Fruit fly (Drosophila melanogaster): ENCODE data around the gene Arl1.
A peak's percentile ranks its signal among the peaks of the same experiment; 100 is the strongest.

The Arl1 gene

dm6 chr3L:16026065-16026789, 43.3 kb downstream of the Arl1 start (continued):
- TF ChIP-seq Med (GFP tag) = peak; percentile 96
- peak in 1 of 2 experiments; percentile 58 for TF ChIP-seq dpn (GFP tag; optimal IDR thresholded peaks at IDR 0.05)
- no peak for TF ChIP-seq Oli (tag; optimal IDR thresholded peaks at IDR 0.05)
- 0 out of 2 replicates have a peak, but pooled peaks have one; percentile 22 for TF ChIP-seq CG16779 (GFP tag; IDR thresholded peaks at IDR 0.05)
- TF ChIP-seq vvl (GFP tag; IDR thresholded peaks at IDR 0.05) = peak; percentile 74
- TF ChIP-seq grau (tag; optimal IDR thresholded peaks at IDR 0.05) = peak; percentile 89
- peak; percentile 45 for TF ChIP-seq dm (GFP tag; optimal IDR thresholded peaks at IDR 0.05)
- peak; percentile 94 for TF ChIP-seq sens (GFP tag)
- peak; percentile 85 for TF ChIP-seq Xrp1 (GFP tag; IDR thresholded peaks at IDR 0.05)
- 0 out of 2 replicates have a peak, but pooled peaks have one; percentile 17 for TF ChIP-seq Rx (GFP tag; IDR thresholded peaks at IDR 0.05)
- TF ChIP-seq tio (GFP tag; optimal IDR thresholded peaks at IDR 0.05) = no peak
- peak; percentile 75 for TF ChIP-seq nau (GFP tag; optimal IDR thresholded peaks at IDR 0.05)
- peak; percentile 58 for TF ChIP-seq Kr (GFP tag; optimal IDR thresholded peaks at IDR 0.05)
- TF ChIP-seq unpg (GFP tag; optimal IDR thresholded peaks at IDR 0.05) = peak; percentile 45
- peak; percentile 43 for TF ChIP-seq Nf-YB (GFP tag; optimal IDR thresholded peaks at IDR 0.05)
- TF ChIP-seq CG4424 (GFP tag; optimal IDR thresholded peaks at IDR 0.05) = peak; percentile 42
- peak; percentile 80 for TF ChIP-seq sob (GFP tag; IDR thresholded peaks at IDR 0.05)
- TF ChIP-seq BEAF-32 (GFP tag; optimal IDR thresholded peaks at IDR 0.05) = no peak
- TF ChIP-seq CG3726 (GFP tag; IDR thresholded peaks at IDR 0.05) = no peak
- peak; percentile 65 for TF ChIP-seq CG17359 (tag; optimal IDR thresholded peaks at IDR 0.05)
- TF ChIP-seq CG4820 (GFP tag; optimal IDR thresholded peaks at IDR 0.05) = peak; percentile 38
- no peak for TF ChIP-seq unc-4 (GFP tag; IDR thresholded peaks at IDR 0.05; ENCODE audit: partially characterized antibody)
- no peak for TF ChIP-seq pan (optimal IDR thresholded peaks at IDR 0.05)
- peak in 1 of 2 experiments; percentile 78 for TF ChIP-seq pan (GFP tag; optimal IDR thresholded peaks at IDR 0.05 in 1 of 2, IDR thresholded peaks at IDR 0.05 in 1 of 2)
- TF ChIP-seq usp (GFP tag; optimal IDR thresholded peaks at IDR 0.05) = no peak
- no peak for TF ChIP-seq hth (optimal IDR thresholded peaks at IDR 0.05)
- peak; percentile 8 for TF ChIP-seq trem (tag; optimal IDR thresholded peaks at IDR 0.05)
- peak; percentile 54 for TF ChIP-seq schlank (tag; optimal IDR thresholded peaks at IDR 0.05)
- no peak for TF ChIP-seq Doc2 (GFP tag; IDR thresholded peaks at IDR 0.05)
- TF ChIP-seq NK7.1 (GFP tag; optimal IDR thresholded peaks at IDR 0.05) = peak; percentile 70
- peak; percentile 29; the same call in 1 of the 3 replicates for TF ChIP-seq B-H1 (GFP tag; IDR thresholded peaks at IDR 0.05)
- TF ChIP-seq gro (GFP tag; optimal IDR thresholded peaks at IDR 0.05) = peak; percentile 47
- TF ChIP-seq CG9876 (GFP tag; optimal IDR thresholded peaks at IDR 0.05) = peak; percentile 44
- TF ChIP-seq Sin3A (optimal IDR thresholded peaks at IDR 0.05) = no peak
- TF ChIP-seq Bgb (GFP tag; IDR thresholded peaks at IDR 0.05; ENCODE audit: partially characterized antibody) = no peak
- TF ChIP-seq row (GFP tag; IDR thresholded peaks at IDR 0.05) = peak; percentile 65
- TF ChIP-seq CG15479 (GFP tag; optimal IDR thresholded peaks at IDR 0.05) = no peak
- TF ChIP-seq CG6813 (GFP tag; optimal IDR thresholded peaks at IDR 0.05) = peak; percentile 79
- TF ChIP-seq Hmr (GFP tag; optimal IDR thresholded peaks at IDR 0.05) = peak; percentile 68
- TF ChIP-seq Atf-2 (GFP tag; optimal IDR thresholded peaks at IDR 0.05) = peak; percentile 42
- no peak for TF ChIP-seq dati (GFP tag; IDR thresholded peaks at IDR 0.05)
- TF ChIP-seq CG8765 (GFP tag; IDR thresholded peaks at IDR 0.05) = no peak
- peak; percentile 45 for TF ChIP-seq CG17186 (GFP tag; optimal IDR thresholded peaks at IDR 0.05)
- no peak for TF ChIP-seq Bteb2 (GFP tag; optimal IDR thresholded peaks at IDR 0.05)
- peak; percentile 23 for TF ChIP-seq eyg (GFP tag; optimal IDR thresholded peaks at IDR 0.05)
- peak; percentile 44; the same call in 1 of the 2 replicates for TF ChIP-seq ap (GFP tag; IDR thresholded peaks at IDR 0.05)
- TF ChIP-seq ranshi (GFP tag; IDR thresholded peaks at IDR 0.05) = peak; percentile 35; the same call in 1 of the 2 replicates
- TF ChIP-seq ERR (GFP tag; optimal IDR thresholded peaks at IDR 0.05) = peak; percentile 52
- no peak for TF ChIP-seq GATAe (GFP tag; conservative IDR thresholded peaks at IDR 0.05)
- TF ChIP-seq CG5245 (GFP tag; optimal IDR thresholded peaks at IDR 0.05) = no peak
- no peak for TF ChIP-seq fru (optimal IDR thresholded peaks at IDR 0.05)
